Fruit fly (Drosophila melanogaster) whole organism, prepupa: ENCODE data around the gene CG43329.

Experiments used
- Blimp-1 ChIP-seq: fragments of 200-800 bp; sonication (Bioruptor generic); optimal IDR thresholded peaks from 3 replicates; lab custom pipeline; 2017; ENCODE audit warnings: missing biosample characterization, missing genetic modification characterization, mild to moderate bottlenecking, moderate library complexity, missing genetic modification reagents
- CG11294 ChIP-seq: fragments of 200-800 bp; sonication (Bioruptor generic); IDR thresholded peaks from 2 replicates; pipeline ENCODE4 v1.3.6; 2022; ENCODE audit warnings: missing biosample characterization, missing genetic modification characterization
- CG11762 ChIP-seq: fragments of 200-800 bp; sonication (Bioruptor generic); optimal IDR thresholded peaks from 3 replicates; lab custom pipeline; 2016; ENCODE audit warnings: missing biosample characterization, missing genetic modification characterization; ENCODE audit not compliant: insufficient read depth
- CG15336 ChIP-seq: fragments of 200-800 bp; sonication (Bioruptor generic); IDR thresholded peaks from 2 replicates; pipeline ENCODE4 v1.3.6; 2022; ENCODE audit warnings: missing biosample characterization, missing genetic modification characterization
- CG16779 ChIP-seq: fragments of 200-800 bp; sonication (Bioruptor generic); optimal IDR thresholded peaks from 3 replicates; lab custom pipeline; 2017; ENCODE audit warnings: missing biosample characterization, mild to moderate bottlenecking, missing genetic modification characterization
- CG3032 ChIP-seq: fragments of 200-800 bp; optimal IDR thresholded peaks from 2 replicates; lab custom pipeline; 2019; ENCODE audit warnings: missing biosample characterization, mild to moderate bottlenecking, missing genetic modification characterization, moderate library complexity
- CG31627 ChIP-seq: fragments of 200-800 bp; sonication (Bioruptor generic); optimal IDR thresholded peaks from 3 replicates; lab custom pipeline; 2016; ENCODE audit warnings: missing biosample characterization, missing genetic modification characterization
- CG34406 ChIP-seq: fragments of 200-800 bp; sonication (Bioruptor generic); optimal IDR thresholded peaks from 3 replicates; lab custom pipeline; 2016; ENCODE audit warnings: missing biosample characterization, missing genetic modification characterization
- CG4318 ChIP-seq: fragments of 200-800 bp; sonication (Bioruptor generic); optimal IDR thresholded peaks from 3 replicates; lab custom pipeline; 2017; ENCODE audit warnings: missing biosample characterization, mild to moderate bottlenecking, missing genetic modification characterization
- CG6276 ChIP-seq: fragments of 200-800 bp; sonication (Bioruptor generic); optimal IDR thresholded peaks from 2 replicates; lab custom pipeline; 2017; ENCODE audit warnings: missing biosample characterization, mild to moderate bottlenecking, missing genetic modification characterization
- CG6792 ChIP-seq: fragments of 200-800 bp; sonication (Bioruptor generic); optimal IDR thresholded peaks from 3 replicates; lab custom pipeline; 2016; ENCODE audit warnings: missing biosample characterization, missing genetic modification characterization
- CG7368 ChIP-seq: fragments of 200-800 bp; sonication (Bioruptor generic); optimal IDR thresholded peaks from 3 replicates; lab custom pipeline; 2016; ENCODE audit warnings: missing biosample characterization, missing genetic modification characterization
- CG8119 ChIP-seq: fragments of 200-800 bp; sonication (Bioruptor generic); IDR thresholded peaks from 3 replicates; pipeline ENCODE4 v1.3.6; 2022; ENCODE audit warnings: missing biosample characterization, missing genetic modification characterization
- Eip75B ChIP-seq: fragments of 200-800 bp; sonication (Bioruptor generic); optimal IDR thresholded peaks from 3 replicates; lab custom pipeline; 2016; ENCODE audit warnings: missing biosample characterization, missing genetic modification characterization
- Hr38 ChIP-seq: sonication (Bioruptor generic); optimal IDR thresholded peaks from 2 replicates; lab custom pipeline; 2016; ENCODE audit warnings: missing biosample characterization, missing genetic modification characterization
- Hr39 ChIP-seq: fragments of 200-800 bp; sonication (Bioruptor generic); optimal IDR thresholded peaks from 2 replicates; lab custom pipeline; 2016; ENCODE audit warnings: missing biosample characterization, missing genetic modification characterization
- OdsH ChIP-seq: fragments of 200-800 bp; sonication (Bioruptor generic); optimal IDR thresholded peaks from 3 replicates; lab custom pipeline; 2016; ENCODE audit warnings: missing biosample characterization, missing genetic modification characterization
- Sox14 ChIP-seq: fragments of 200-800 bp; sonication (Bioruptor generic); optimal IDR thresholded peaks from 3 replicates; lab custom pipeline; 2016; ENCODE audit warnings: missing biosample characterization, missing genetic modification characterization
- Sox15 ChIP-seq: fragments of 200-800 bp; sonication (Bioruptor generic); optimal IDR thresholded peaks from 3 replicates; lab custom pipeline; 2016; ENCODE audit warnings: missing biosample characterization, missing genetic modification characterization
- acj6 ChIP-seq: fragments of 200-800 bp; sonication (Bioruptor generic); optimal IDR thresholded peaks from 3 replicates; lab custom pipeline; 2016; ENCODE audit warnings: missing biosample characterization, missing genetic modification characterization
- cyc ChIP-seq: fragments of 200-800 bp; sonication (Bioruptor generic); optimal IDR thresholded peaks from 3 replicates; lab custom pipeline; 2016; ENCODE audit warnings: missing biosample characterization, missing genetic modification characterization
- dac ChIP-seq: fragments of 200-800 bp; sonication (Bioruptor generic); optimal IDR thresholded peaks from 2 replicates; lab custom pipeline; 2017; ENCODE audit warnings: missing biosample characterization, mild to moderate bottlenecking, missing genetic modification characterization
- dsx ChIP-seq: fragments of 200-800 bp; optimal IDR thresholded peaks from 3 replicates; lab custom pipeline; 2019; ENCODE audit warnings: missing biosample characterization, mild to moderate bottlenecking, missing genetic modification characterization, moderate library complexity; ENCODE audit not compliant: poor library complexity, severe bottlenecking
- eg ChIP-seq: fragments of 200-800 bp; sonication (Bioruptor generic); IDR thresholded peaks from 3 replicates; pipeline ENCODE4 v1.3.6; 2022; ENCODE audit warnings: missing biosample characterization, missing genetic modification characterization
- fd59A ChIP-seq: fragments of 200-800 bp; sonication (Bioruptor generic); optimal IDR thresholded peaks from 2 replicates; lab custom pipeline; 2017; ENCODE audit warnings: missing biosample characterization, mild to moderate bottlenecking, missing genetic modification characterization, missing genetic modification reagents
- fd85E ChIP-seq: fragments of 200-800 bp; sonication (Bioruptor generic); optimal IDR thresholded peaks from 3 replicates; lab custom pipeline; 2016; ENCODE audit warnings: missing biosample characterization, missing genetic modification characterization
- fkh ChIP-seq: fragments of 200-800 bp; sonication (Bioruptor generic); optimal IDR thresholded peaks from 3 replicates; lab custom pipeline; 2017; ENCODE audit warnings: missing biosample characterization, mild to moderate bottlenecking, missing genetic modification characterization, moderate library complexity
- lz ChIP-seq: fragments of 200-800 bp; sonication (Bioruptor generic); optimal IDR thresholded peaks from 3 replicates; lab custom pipeline; 2016; ENCODE audit warnings: missing biosample characterization, missing genetic modification characterization
- net ChIP-seq: fragments of 200-800 bp; sonication (Bioruptor generic); optimal IDR thresholded peaks from 3 replicates; lab custom pipeline; 2016; ENCODE audit warnings: missing biosample characterization, missing genetic modification characterization
- pdm3 ChIP-seq: fragments of 200-800 bp; sonication (Bioruptor generic); optimal IDR thresholded peaks from 3 replicates; lab custom pipeline; 2016; ENCODE audit warnings: missing biosample characterization, missing genetic modification characterization
- spab ChIP-seq: fragments of 200-800 bp; sonication (Bioruptor generic); optimal IDR thresholded peaks from 2 replicates; lab custom pipeline; 2017; ENCODE audit warnings: missing biosample characterization, mild to moderate bottlenecking, missing genetic modification characterization, missing genetic modification reagents
- ss ChIP-seq, 2 experiments: fragments of 200-800 bp; sonication (Bioruptor generic); optimal IDR thresholded peaks; 2 replicates in 1 of 2; 3 replicates in 1 of 2; lab custom pipeline; 2017 to 2018; ENCODE audit warnings: mild to moderate bottlenecking in 2 of 2, missing biosample characterization in 2 of 2, missing genetic modification characterization in 2 of 2, moderate library complexity in 1 of 2
- svp ChIP-seq: fragments of 200-800 bp; sonication (Bioruptor generic); peaks from one replicate; lab custom pipeline; 2016; ENCODE audit warnings: missing biosample characterization, missing genetic modification characterization
- vri ChIP-seq: fragments of 200-800 bp; sonication (Bioruptor generic); optimal IDR thresholded peaks from 3 replicates; lab custom pipeline; 2016; ENCODE audit warnings: missing biosample characterization, mild to moderate bottlenecking, missing genetic modification characterization

The CG43329 gene

dm6 chr3L:22503730-22504129 is 1.3 kb downstream of the CG43329 start, which contains the start of gene CG43331:
Gene CG43331, minus strand, starts transcription at chr3L:22503830.
- TF ChIP-seq pdm3 (GFP tag; lab: Kevin White, UChicago): no peak
- TF ChIP-seq cyc (GFP tag; lab: Kevin White, UChicago): no peak
- TF ChIP-seq CG6792 (GFP tag; lab: Kevin White, UChicago): no peak
- no peak for TF ChIP-seq acj6
- TF ChIP-seq fd85E (GFP tag; lab: Kevin White, UChicago): no peak
- TF ChIP-seq OdsH (GFP tag; lab: Kevin White, UChicago): no peak
- TF ChIP-seq CG8119 (GFP tag; lab: Robert Waterston, UW): no peak
- TF ChIP-seq CG11762 (GFP tag; lab: Kevin White, UChicago): no peak
- no peak for TF ChIP-seq CG34406 (GFP tag; lab: Kevin White, UChicago)
- TF ChIP-seq CG11294 (GFP tag; lab: Robert Waterston, UW): no peak
- TF ChIP-seq net (GFP tag; lab: Kevin White, UChicago): no peak
- no peak for TF ChIP-seq CG3032 (tag; lab: Kevin White, UChicago)
- no peak for TF ChIP-seq CG7368 (GFP tag; lab: Kevin White, UChicago)
- no peak for TF ChIP-seq vri
- TF ChIP-seq Hr38 (GFP tag; lab: Kevin White, UChicago): no peak

dm6 chr3L:22501300-22501699 is 3.7 kb downstream of the CG43329 start, which contains the start of gene CG43312:
Gene CG43312, plus strand, starts transcription at chr3L:22501600.
- TF ChIP-seq CG3032 (tag; lab: Kevin White, UChicago) (no peak), net (GFP tag; lab: Kevin White, UChicago) (no peak), CG15336 (GFP tag; lab: Robert Waterston, UW) (no peak), svp (GFP tag; lab: Kevin White, UChicago) (no peak), cyc (GFP tag; lab: Kevin White, UChicago) (no peak), CG4318 (GFP tag; lab: Kevin White, UChicago) (no peak)

- TF ChIP-seq Blimp-1 (GFP tag; lab: Kevin White, UChicago): no peak
- no peak for TF ChIP-seq CG16779
Observed at dm6 chr3L:22497594-22497993, 7.4 kb downstream of the CG43329 start.

DNA sequence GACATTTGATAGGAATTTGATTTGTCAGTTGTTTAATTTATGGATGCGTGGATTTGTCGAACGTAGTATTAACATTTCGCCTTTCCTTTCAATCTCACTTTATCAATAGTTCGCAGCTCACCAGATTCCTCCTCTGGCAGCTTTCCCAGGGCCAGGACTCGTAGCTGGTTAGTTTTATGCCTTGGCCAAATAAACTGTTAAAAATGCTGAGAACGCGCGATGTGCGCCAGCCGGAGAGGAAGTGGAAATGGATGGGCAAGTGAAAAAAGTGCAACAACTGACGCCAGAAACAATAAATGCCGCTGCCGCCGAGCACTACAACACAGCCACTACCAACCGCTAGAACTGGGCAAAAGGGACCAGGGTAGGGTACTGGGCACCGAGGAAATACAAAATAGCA is 21.6 kb downstream of the CG43329 start:
- TF ChIP-seq CG31627 (GFP tag; lab: Kevin White, UChicago) (no peak), Sox14 (GFP tag; lab: Kevin White, UChicago) (no peak), CG3032 (tag; lab: Kevin White, UChicago) (no peak), CG6276 (GFP tag; lab: Kevin White, UChicago) (no peak), ss (GFP tag; optimal IDR thresholded peaks at IDR 0.05; lab: Kevin White, UChicago) (no peak), CG4318 (GFP tag; lab: Kevin White, UChicago) (no peak), Sox15 (GFP tag; lab: Kevin White, UChicago) (no peak), dac (GFP tag; lab: Kevin White, UChicago) (no peak), fd59A (GFP tag; lab: Kevin White, UChicago) (no peak), dsx (no peak), Eip75B (GFP tag; lab: Kevin White, UChicago) (no peak), Hr38 (GFP tag; lab: Kevin White, UChicago) (no peak), fd85E (GFP tag; lab: Kevin White, UChicago) (no peak), spab (GFP tag; lab: Kevin White, UChicago) (no peak), Hr39 (GFP tag; lab: Kevin White, UChicago) (no peak), lz (GFP tag; lab: Kevin White, UChicago) (no peak), eg (GFP tag; lab: Robert Waterston, UW) (no peak), vri (no peak), fkh (GFP tag; lab: Kevin White, UChicago) (no peak), Blimp-1 (GFP tag; lab: Kevin White, UChicago) (no peak)
